Worm (Caenorhabditis elegans) whole organism, midembryonic: ENCODE results near the gene rps-3.

Experiments used
- T22C8.4 ChIP-seq: fragments of 200-800 bp; sonication (Bioruptor generic); IDR thresholded peaks from 2 replicates; pipeline ENCODE4 v1.3.6; 2022; ENCODE audit warnings: missing genetic modification characterization, missing compliant biosample characterization
- cog-1 ChIP-seq: sonication (generic microtip); optimal IDR thresholded peaks from 2 replicates; lab custom pipeline; 2016; ENCODE audit warnings: missing genetic modification characterization, missing compliant biosample characterization
- flt-1 ChIP-seq: fragments of 200-800 bp; sonication (Bioruptor generic); IDR thresholded peaks from 2 replicates; pipeline ENCODE4 v1.3.6; 2022; ENCODE audit warnings: missing genetic modification characterization, missing compliant biosample characterization
- klf-2 ChIP-seq: fragments of 200-800 bp; sonication (Bioruptor generic); conservative IDR thresholded peaks from 2 replicates; pipeline ENCODE4 v1.3.6; 2022; ENCODE audit warnings: missing genetic modification reagents, missing genetic modification characterization, missing compliant biosample characterization
- med-1 ChIP-seq: sonication (generic microtip); optimal IDR thresholded peaks from 2 replicates; lab custom pipeline; 2017; ENCODE audit warnings: missing genetic modification characterization, mild to moderate bottlenecking, missing compliant biosample characterization, antibody characterized with exemption, missing genetic modification reagents; ENCODE audit not compliant: insufficient read depth
- ref-1 ChIP-seq: fragments of 200-800 bp; sonication (Bioruptor generic); conservative IDR thresholded peaks from 2 replicates; pipeline ENCODE4 v1.3.6; 2022; ENCODE audit warnings: missing genetic modification reagents, missing genetic modification characterization, missing compliant biosample characterization
- tab-1 ChIP-seq: fragments of 200-800 bp; sonication (Bioruptor generic); IDR thresholded peaks from 2 replicates; pipeline ENCODE4 v1.3.6; 2022; ENCODE audit warnings: missing genetic modification characterization, missing compliant biosample characterization
- ztf-23 ChIP-seq: fragments of 200-800 bp; sonication (Bioruptor generic); IDR thresholded peaks from 2 replicates; pipeline ENCODE4 v1.3.6; 2022; ENCODE audit warnings: missing genetic modification reagents, missing genetic modification characterization, missing compliant biosample characterization
- ztf-29 ChIP-seq: fragments of 200-800 bp; sonication (Bioruptor generic); IDR thresholded peaks from 2 replicates; pipeline ENCODE4 v1.3.6; 2022; ENCODE audit warnings: missing genetic modification reagents, missing genetic modification characterization, missing compliant biosample characterization

rps-3 gene

DNA sequence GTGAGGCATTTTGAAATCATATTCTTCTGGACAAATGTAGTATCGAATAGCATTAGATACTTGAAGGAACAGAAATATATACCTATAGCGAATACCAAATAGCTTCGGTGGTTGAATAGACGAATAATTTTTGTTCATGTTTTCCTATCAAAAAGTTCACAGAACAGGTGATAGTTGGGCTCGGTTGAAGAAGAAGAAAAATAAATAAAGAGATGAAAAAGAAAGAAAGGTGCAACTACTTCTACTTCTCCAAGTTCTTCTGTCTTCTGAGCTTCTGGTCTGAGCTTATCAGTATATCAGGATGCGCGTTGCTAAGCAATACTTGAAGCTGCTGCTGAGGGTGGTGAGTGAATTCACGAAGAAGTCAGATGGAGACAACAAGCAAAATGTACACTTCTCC is 7.3 kb downstream of the rps-3 start, which contains the start of gene C23G10.10:
TSS of gene C23G10.10 (minus strand) at position 101 of the 400 bp plus-strand sequence.
- TF ChIP-seq cog-1: no peak
- no peak for TF ChIP-seq flt-1 (GFP tag; lab: Robert Waterston, UW)
- TF ChIP-seq ztf-29: no peak
- no peak for TF ChIP-seq klf-2 (GFP tag; lab: Robert Waterston, UW)
- no peak for TF ChIP-seq ztf-23 (GFP tag; lab: Robert Waterston, UW)
- no peak for TF ChIP-seq ref-1 (GFP tag; lab: Robert Waterston, UW)
- TF ChIP-seq med-1 (GFP tag; lab: Kevin White, UChicago): no peak

DNA sequence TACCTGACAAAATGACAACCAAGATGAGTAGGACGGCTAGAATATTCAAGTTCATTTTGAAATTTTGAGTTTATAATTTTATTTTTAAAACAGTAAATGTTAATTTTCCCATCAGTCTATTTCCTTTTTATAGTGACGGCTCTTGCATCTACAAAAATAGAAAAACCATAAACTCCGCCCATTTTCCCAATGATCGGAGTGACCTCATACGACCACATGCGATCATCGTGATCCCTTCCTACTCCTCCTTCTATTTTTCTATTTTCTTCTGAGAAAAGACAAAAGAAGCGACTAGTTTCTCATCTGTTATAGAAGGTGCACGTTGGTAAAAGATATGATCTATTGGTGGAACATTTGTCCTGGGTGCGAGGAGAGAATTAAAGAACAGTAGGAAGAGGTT is 8.9 kb downstream of the rps-3 start, which contains the start of gene C23G10.11:
TSS of gene C23G10.11 (minus strand) at position 101 of the 400 bp plus-strand sequence.
- TF ChIP-seq T22C8.4: no peak
- TF ChIP-seq ztf-23 (GFP tag; lab: Robert Waterston, UW): no peak
- TF ChIP-seq med-1 (GFP tag; lab: Kevin White, UChicago): no peak
- no peak for TF ChIP-seq ztf-29
- TF ChIP-seq ref-1 (GFP tag; lab: Robert Waterston, UW): no peak
- no peak for TF ChIP-seq cog-1
- no peak for TF ChIP-seq flt-1 (GFP tag; lab: Robert Waterston, UW)
- TF ChIP-seq klf-2 (GFP tag; lab: Robert Waterston, UW): no peak
- TF ChIP-seq tab-1 (GFP tag; lab: Robert Waterston, UW): no peak

DNA sequence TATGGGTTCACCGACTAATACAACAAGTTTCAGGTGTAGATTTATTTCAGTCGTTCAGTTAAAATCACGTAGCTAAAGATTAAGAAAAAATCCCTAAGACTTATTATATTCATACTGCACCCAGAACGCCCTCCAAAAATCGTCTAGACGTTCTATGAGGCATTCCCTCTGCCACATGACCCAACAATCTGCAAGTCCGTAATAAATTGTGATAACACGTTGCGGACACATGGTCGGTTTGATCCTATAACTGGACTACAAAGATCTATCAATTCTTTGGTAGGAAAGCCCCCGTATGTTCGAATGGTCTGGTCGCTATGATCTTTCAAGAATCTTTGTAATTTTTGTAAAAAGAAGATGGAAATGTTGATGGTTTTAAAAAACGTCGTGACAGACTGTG is 9.3 kb downstream of the rps-3 start:
- TF ChIP-seq ztf-23 (GFP tag; lab: Robert Waterston, UW) (no peak), klf-2 (GFP tag; lab: Robert Waterston, UW) (no peak), tab-1 (GFP tag; lab: Robert Waterston, UW) (no peak), cog-1 (no peak), med-1 (GFP tag; lab: Kevin White, UChicago) (no peak), ztf-29 (no peak), T22C8.4 (no peak), ref-1 (GFP tag; lab: Robert Waterston, UW) (no peak), flt-1 (GFP tag; lab: Robert Waterston, UW) (no peak)

DNA sequence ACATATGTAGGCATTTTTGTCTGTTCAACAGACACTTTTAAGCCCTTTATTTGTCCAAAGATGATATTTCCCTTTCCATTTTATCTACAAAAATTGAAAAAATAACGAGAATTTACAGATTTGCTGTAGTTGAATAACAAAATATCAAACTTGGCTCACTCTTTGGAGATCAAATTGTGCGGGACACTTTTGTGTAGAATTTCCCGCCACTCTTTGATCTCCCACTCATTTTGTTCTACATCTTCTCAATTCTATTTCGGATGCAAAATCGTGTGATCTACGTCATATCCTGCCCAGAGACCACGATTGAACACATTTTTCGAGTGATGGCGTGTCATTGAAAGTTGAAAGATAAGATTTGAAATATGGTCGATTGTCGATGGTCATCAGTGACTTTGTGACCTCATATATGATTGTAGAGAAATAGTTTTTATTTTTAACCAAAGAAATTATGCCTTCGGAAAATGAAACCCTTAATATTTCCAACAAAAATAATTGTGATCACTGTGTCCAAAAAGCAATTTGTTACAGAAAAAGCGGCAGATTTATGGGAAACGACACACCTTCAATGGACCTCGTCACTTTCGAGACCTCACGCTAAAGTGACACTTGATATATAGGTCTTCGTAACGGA is 10.3 kb downstream of the rps-3 start, which contains the start of gene hot-4:
TSS of gene hot-4 (plus strand) at position 584 of the 634 bp plus-strand sequence.
- no peak for TF ChIP-seq ztf-23 (GFP tag; lab: Robert Waterston, UW)

DNA sequence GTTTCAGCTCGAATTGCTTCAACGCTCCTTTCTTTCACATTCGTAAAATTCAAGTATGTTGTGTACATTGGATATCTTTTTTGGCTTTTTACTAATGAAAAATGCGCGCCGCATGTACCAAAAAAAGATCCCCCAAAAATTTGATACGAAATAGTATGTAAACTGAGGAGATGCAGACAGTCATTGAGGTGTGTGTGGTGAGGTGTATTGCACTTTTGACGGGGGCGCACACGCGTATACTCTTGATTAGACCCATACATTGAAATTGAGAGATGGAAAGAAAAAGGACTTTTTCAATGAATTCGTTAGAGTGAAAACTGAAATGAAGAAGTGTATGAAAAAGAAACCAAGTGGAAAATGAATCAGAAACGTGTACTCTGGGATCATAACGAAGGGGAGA is 14.8 kb downstream of the rps-3 start:
- TF ChIP-seq ztf-23 (GFP tag; lab: Robert Waterston, UW): no peak
- no peak for TF ChIP-seq cog-1
- no peak for TF ChIP-seq flt-1 (GFP tag; lab: Robert Waterston, UW)
- no peak for TF ChIP-seq ztf-29
- no peak for TF ChIP-seq ref-1 (GFP tag; lab: Robert Waterston, UW)
- TF ChIP-seq klf-2 (GFP tag; lab: Robert Waterston, UW): no peak
- TF ChIP-seq T22C8.4: no peak
- TF ChIP-seq tab-1 (GFP tag; lab: Robert Waterston, UW): no peak
- TF ChIP-seq med-1 (GFP tag; lab: Kevin White, UChicago): no peak

DNA sequence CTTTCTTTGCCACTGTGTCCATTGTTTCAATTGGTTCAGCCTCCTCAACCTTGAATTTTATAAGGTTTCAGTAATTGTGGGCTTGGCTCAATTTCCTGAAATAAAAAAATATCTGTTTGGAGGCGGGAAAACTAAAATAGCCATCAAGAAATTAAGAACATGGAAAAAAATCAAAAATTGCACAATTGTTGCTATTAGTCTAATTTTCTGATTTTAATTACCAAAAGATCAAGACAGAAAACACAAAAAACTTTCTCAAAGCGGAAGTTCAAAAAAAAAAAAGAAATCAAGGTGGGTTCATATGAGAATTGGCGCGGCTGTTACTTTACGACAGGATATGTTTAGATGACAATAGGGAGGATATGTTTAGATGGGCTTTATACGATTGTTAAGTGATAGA is 24.3 kb downstream of the rps-3 start, which contains the start of gene esyt-2:
TSS of gene esyt-2 (minus strand) at position 101 of the 400 bp plus-strand sequence.
- TF ChIP-seq T22C8.4: no peak
- TF ChIP-seq cog-1: no peak
- TF ChIP-seq ref-1 (GFP tag; lab: Robert Waterston, UW): no peak
- no peak for TF ChIP-seq ztf-23 (GFP tag; lab: Robert Waterston, UW)
- no peak for TF ChIP-seq med-1 (GFP tag; lab: Kevin White, UChicago)
- no peak for TF ChIP-seq flt-1 (GFP tag; lab: Robert Waterston, UW)
- TF ChIP-seq ztf-29: no peak
- TF ChIP-seq klf-2 (GFP tag; lab: Robert Waterston, UW): no peak
- no peak for TF ChIP-seq tab-1 (GFP tag; lab: Robert Waterston, UW)

DNA sequence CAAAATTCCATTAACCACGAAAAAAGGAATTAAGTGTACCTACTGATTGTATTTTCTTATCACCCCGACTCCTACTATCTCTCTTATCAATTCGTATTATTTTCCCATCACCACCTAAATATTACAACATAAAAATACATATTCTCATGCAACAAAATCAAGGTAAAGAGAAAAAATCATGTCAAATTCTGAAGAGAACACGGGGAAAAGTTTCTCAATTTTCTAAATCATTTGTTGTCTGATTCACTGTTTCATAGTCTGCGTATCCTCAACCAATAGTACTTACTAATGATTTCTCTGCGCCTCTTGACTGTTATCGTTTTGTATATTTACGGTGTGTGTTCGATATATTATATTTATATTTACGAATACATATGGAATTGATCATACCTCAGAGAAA is 25.3 kb downstream of the rps-3 start:
- TF ChIP-seq cog-1: no peak
- TF ChIP-seq T22C8.4: no peak
- TF ChIP-seq tab-1 (GFP tag; lab: Robert Waterston, UW): no peak
- TF ChIP-seq ref-1 (GFP tag; lab: Robert Waterston, UW): no peak
- no peak for TF ChIP-seq med-1 (GFP tag; lab: Kevin White, UChicago)
- TF ChIP-seq ztf-23 (GFP tag; lab: Robert Waterston, UW): no peak
- no peak for TF ChIP-seq klf-2 (GFP tag; lab: Robert Waterston, UW)
- TF ChIP-seq ztf-29: no peak
- TF ChIP-seq flt-1 (GFP tag; lab: Robert Waterston, UW): no peak

DNA sequence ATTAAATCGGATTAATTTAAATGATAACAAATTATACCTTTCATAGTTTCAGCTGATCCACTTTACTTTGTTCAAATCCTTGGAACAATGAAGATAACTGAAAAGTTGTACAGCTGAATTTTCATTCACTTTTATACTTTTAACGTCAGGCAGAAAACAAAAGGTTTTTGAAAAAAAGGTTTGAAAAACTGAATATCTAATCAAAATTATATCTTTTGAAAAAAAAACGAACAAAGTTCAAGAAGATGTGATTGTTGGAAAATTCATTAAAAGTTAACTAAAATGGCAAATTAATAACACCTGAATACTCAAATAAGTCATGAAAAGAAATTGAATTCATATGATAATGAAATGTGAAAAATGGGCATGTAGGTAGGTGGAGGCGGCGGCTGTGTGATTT is 30.0 kb downstream of the rps-3 start, which contains the start of gene T12A2.21:
TSS of gene T12A2.21 (minus strand) at position 101 of the 400 bp plus-strand sequence.
- TF ChIP-seq T22C8.4 (no peak), cog-1 (no peak), klf-2 (GFP tag; lab: Robert Waterston, UW) (no peak), ztf-29 (no peak), flt-1 (GFP tag; lab: Robert Waterston, UW) (no peak), ztf-23 (GFP tag; lab: Robert Waterston, UW) (no peak), med-1 (GFP tag; lab: Kevin White, UChicago) (no peak), tab-1 (GFP tag; lab: Robert Waterston, UW) (no peak), ref-1 (GFP tag; lab: Robert Waterston, UW) (no peak)

DNA sequence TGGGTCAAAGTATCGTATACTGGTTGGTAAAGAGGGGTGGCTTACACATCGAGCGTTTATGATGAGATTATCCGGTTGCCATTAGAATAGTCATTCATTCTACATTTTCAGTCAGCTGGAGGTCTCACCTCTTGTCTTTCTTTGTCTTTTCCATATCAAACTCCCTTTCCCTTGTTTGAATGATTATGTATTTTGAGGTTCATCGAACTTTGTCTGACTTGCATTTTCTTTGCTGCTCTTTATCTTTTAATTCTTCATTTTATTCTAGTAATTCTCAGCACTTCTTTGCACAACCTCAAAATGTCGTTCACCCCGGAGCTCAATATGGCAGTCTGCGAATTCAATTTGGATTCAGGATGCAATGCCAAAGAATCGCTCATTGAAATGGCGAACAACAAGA is 33.9 kb downstream of the rps-3 start, which contains the start of gene T12A2.3:
TSS of gene T12A2.3 (plus strand) at position 301 of the 400 bp plus-strand sequence.
- no peak for TF ChIP-seq T22C8.4
- no peak for TF ChIP-seq tab-1 (GFP tag; lab: Robert Waterston, UW)
- no peak for TF ChIP-seq ztf-29
- TF ChIP-seq cog-1: no peak
- TF ChIP-seq flt-1 (GFP tag; lab: Robert Waterston, UW): no peak
- TF ChIP-seq klf-2 (GFP tag; lab: Robert Waterston, UW): no peak
- TF ChIP-seq ref-1 (GFP tag; lab: Robert Waterston, UW): no peak
- no peak for TF ChIP-seq med-1 (GFP tag; lab: Kevin White, UChicago)
- no peak for TF ChIP-seq ztf-23 (GFP tag; lab: Robert Waterston, UW)
